Worm (Caenorhabditis elegans): ENCODE measurements around the gene scl-23.
"Not testable (repeated sequence)": the region's sequence is repeated elsewhere in the genome, so short reads cannot be mapped to it uniquely, and the experiment has no call there.

- TF ChIP-seq nhr-12 (tag; optimal IDR thresholded peaks at IDR 0.05); nhr-237 (tag; optimal IDR thresholded peaks at IDR 0.05); mep-1 (tag; optimal IDR thresholded peaks at IDR 0.05); unc-120 (tag; optimal IDR thresholded peaks at IDR 0.05; ENCODE audit: poor library complexity, severe bottlenecking); flh-1 (GFP tag; optimal IDR thresholded peaks at IDR 0.05); lin-32 (GFP tag; optimal IDR thresholded peaks at IDR 0.05); ham-2 (GFP tag; optimal IDR thresholded peaks at IDR 0.05): not testable (repeated sequence)
Measured at ce11 chrIV:111377-111776, 21.5 kb upstream of the scl-23 start, which contains the start of gene F29C4.4.
